Fruit fly (Drosophila melanogaster) whole organism, wandering third instar larva: ENCODE results near the gene Dci.
"Not testable (repeated sequence)": the region's sequence is repeated elsewhere in the genome, so short reads cannot be mapped to it uniquely, and the experiment has no call there.

Experiments
- Abd-B ChIP-seq: fragments of >200 bp; optimal IDR thresholded peaks from 2 replicates; lab custom pipeline; 2017; ENCODE audit warnings: missing biosample characterization, missing genetic modification characterization
- CG32264 ChIP-seq: fragments of 200-800 bp; sonication (Bioruptor generic); optimal IDR thresholded peaks from 2 replicates; lab custom pipeline; 2016; ENCODE audit warnings: missing biosample characterization, missing genetic modification characterization
- CG9705 ChIP-seq: fragments of 200-800 bp; sonication (Bioruptor generic); optimal IDR thresholded peaks from 2 replicates; lab custom pipeline; 2018; ENCODE audit warnings: missing biosample characterization, mild to moderate bottlenecking, missing genetic modification characterization
- CrebA ChIP-seq: fragments of 200-800 bp; sonication (Bioruptor generic); optimal IDR thresholded peaks from 2 replicates; lab custom pipeline; 2016; ENCODE audit warnings: missing biosample characterization, mild to moderate bottlenecking, missing genetic modification characterization, borderline replicate concordance
- Dfd ChIP-seq: fragments of >200 bp; optimal IDR thresholded peaks from 2 replicates; lab custom pipeline; 2017; ENCODE audit warnings: missing biosample characterization, missing genetic modification characterization
- GATAd ChIP-seq: sonication (Bioruptor generic); optimal IDR thresholded peaks from 2 replicates; lab custom pipeline; 2016; ENCODE audit warnings: missing biosample characterization, missing genetic modification characterization
- HLH106 ChIP-seq: fragments of 200-800 bp; optimal IDR thresholded peaks from 3 replicates; lab custom pipeline; 2019; ENCODE audit warnings: missing biosample characterization, mild to moderate bottlenecking, missing genetic modification characterization, moderate library complexity
- Hnf4 ChIP-seq: fragments of 200-800 bp; sonication (Bioruptor generic); optimal IDR thresholded peaks from 2 replicates; lab custom pipeline; 2016; ENCODE audit warnings: missing biosample characterization, mild to moderate bottlenecking, missing genetic modification characterization
- Hr78 ChIP-seq: fragments of >200 bp; optimal IDR thresholded peaks from 2 replicates; lab custom pipeline; 2017; ENCODE audit warnings: missing biosample characterization, missing genetic modification characterization
- Hr83 ChIP-seq: fragments of 200-300 bp; sonication (Bioruptor generic); optimal IDR thresholded peaks from 2 replicates; lab custom pipeline; 2016; ENCODE audit warnings: missing biosample characterization, mild to moderate bottlenecking, missing genetic modification characterization, moderate library complexity; ENCODE audit not compliant: poor library complexity, severe bottlenecking
- Jra ChIP-seq: sonication (Bioruptor generic); optimal IDR thresholded peaks from 2 replicates; lab custom pipeline; 2016; ENCODE audit warnings: missing biosample characterization, missing genetic modification characterization
- Mio ChIP-seq: sonication (Bioruptor generic); optimal IDR thresholded peaks from 2 replicates; lab custom pipeline; 2016; ENCODE audit warnings: missing biosample characterization, missing genetic modification characterization
- Myc ChIP-seq: fragments of >200 bp; optimal IDR thresholded peaks from 2 replicates; lab custom pipeline; 2017
- N ChIP-seq: fragments of >200 bp; optimal IDR thresholded peaks from 2 replicates; lab custom pipeline; 2018; ENCODE audit warnings: missing biosample characterization, missing external identifiers, missing genetic modification characterization
- OdsH ChIP-seq: fragments of 200-800 bp; sonication (Bioruptor generic); optimal IDR thresholded peaks from 2 replicates; lab custom pipeline; 2016; ENCODE audit warnings: missing biosample characterization, mild to moderate bottlenecking, missing genetic modification characterization
- Rel ChIP-seq, 2 experiments: fragments of 200-800 bp; sonication (Bioruptor generic) in 1 of 2; optimal IDR thresholded peaks; 2 replicates in 1 of 2; 3 replicates in 1 of 2; lab custom pipeline; 2016 to 2019; ENCODE audit warnings: mild to moderate bottlenecking in 2 of 2, missing biosample characterization in 2 of 2, missing genetic modification characterization in 2 of 2, moderate library complexity in 1 of 2
- Sp1 ChIP-seq: fragments of 200-800 bp; sonication (Bioruptor generic); optimal IDR thresholded peaks from 3 replicates; lab custom pipeline; 2019; ENCODE audit warnings: missing biosample characterization, mild to moderate bottlenecking, missing genetic modification characterization, moderate library complexity
- Vsx2 ChIP-seq: fragments of 200-300, 225-300 bp; sonication (Bioruptor generic); optimal IDR thresholded peaks from 2 replicates; lab custom pipeline; 2018; ENCODE audit warnings: missing biosample characterization, missing genetic modification characterization; ENCODE audit not compliant: partially characterized antibody
- br ChIP-seq: fragments of 200-800 bp; sonication (Bioruptor generic); optimal IDR thresholded peaks from 2 replicates; lab custom pipeline; 2016; ENCODE audit warnings: missing biosample characterization, missing genetic modification characterization
- dl ChIP-seq, 2 experiments: fragments of 175-275, 200-275 bp in 1 of 2; fragments of 200-275 bp in 1 of 2; sonication (Bioruptor generic); optimal IDR thresholded peaks; lab custom pipeline; 2018; ENCODE audit warnings: mild to moderate bottlenecking in 2 of 2, missing biosample characterization in 2 of 2, missing genetic modification characterization in 2 of 2, moderate library complexity in 2 of 2; ENCODE audit not compliant: partially characterized antibody in 2 of 2, insufficient read depth in 1 of 2
- dmrt93B ChIP-seq: fragments of 200-800 bp; sonication (Bioruptor generic); optimal IDR thresholded peaks from 2 replicates; lab custom pipeline; 2018; ENCODE audit warnings: missing biosample characterization, mild to moderate bottlenecking, missing genetic modification characterization
- dsf ChIP-seq: sonication (Bioruptor generic); optimal IDR thresholded peaks from 2 replicates; lab custom pipeline; 2016; ENCODE audit warnings: missing biosample characterization, missing genetic modification characterization, borderline replicate concordance
- ey ChIP-seq: fragments of 200-800 bp; sonication (Bioruptor generic); optimal IDR thresholded peaks from 2 replicates; lab custom pipeline; 2016; ENCODE audit warnings: missing biosample characterization, missing genetic modification characterization
- foxo ChIP-seq, 2 experiments: fragments of 200-800 bp; sonication (Bioruptor generic); optimal IDR thresholded peaks; 2 replicates in 1 of 2; 3 replicates in 1 of 2; lab custom pipeline; 2016 to 2017; ENCODE audit warnings: missing biosample characterization in 2 of 2, missing genetic modification characterization in 2 of 2
- fru ChIP-seq: fragments of 200-800 bp; sonication (Bioruptor generic); optimal IDR thresholded peaks from 3 replicates; lab custom pipeline; 2016; ENCODE audit warnings: missing biosample characterization, mild to moderate bottlenecking, missing genetic modification characterization
- h ChIP-seq: fragments of 200-800 bp; sonication (Bioruptor generic); optimal IDR thresholded peaks from 3 replicates; lab custom pipeline; 2016; ENCODE audit warnings: missing biosample characterization, mild to moderate bottlenecking, missing genetic modification characterization
- jim ChIP-seq: fragments of 175-275, 200-325 bp; sonication (Bioruptor generic); optimal IDR thresholded peaks from 2 replicates; lab custom pipeline; 2016; ENCODE audit warnings: missing biosample characterization, mild to moderate bottlenecking, missing genetic modification characterization
- lola ChIP-seq: fragments of >200 bp; optimal IDR thresholded peaks from 2 replicates; lab custom pipeline; 2017; ENCODE audit warnings: missing biosample characterization, missing genetic modification characterization
- pan ChIP-seq: fragments of >200 bp; optimal IDR thresholded peaks from 2 replicates; lab custom pipeline; 2017
- rgr ChIP-seq: fragments of 200-800 bp; sonication (Bioruptor generic); optimal IDR thresholded peaks from 3 replicates; lab custom pipeline; 2016; ENCODE audit warnings: missing biosample characterization, mild to moderate bottlenecking, missing genetic modification characterization
- sage ChIP-seq: fragments of 200-800 bp; sonication (Bioruptor generic); optimal IDR thresholded peaks from 2 replicates; lab custom pipeline; 2016; ENCODE audit warnings: missing biosample characterization, mild to moderate bottlenecking, missing genetic modification characterization
- sv ChIP-seq: fragments of 200-800 bp; sonication (Bioruptor generic); optimal IDR thresholded peaks from 3 replicates; lab custom pipeline; 2016; ENCODE audit warnings: missing biosample characterization, missing genetic modification characterization
- tai ChIP-seq: sonication (Bioruptor generic); optimal IDR thresholded peaks from 2 replicates; lab custom pipeline; 2016; ENCODE audit warnings: missing biosample characterization, missing genetic modification characterization
- usp ChIP-seq: fragments of >200 bp; optimal IDR thresholded peaks from 2 replicates; lab custom pipeline; 2017; ENCODE audit warnings: missing biosample characterization, missing genetic modification characterization
- woc ChIP-seq: sonication (Bioruptor generic); optimal IDR thresholded peaks from 2 replicates; lab custom pipeline; 2016; ENCODE audit warnings: missing biosample characterization, mild to moderate bottlenecking, missing genetic modification characterization

Gene Dci

DNA sequence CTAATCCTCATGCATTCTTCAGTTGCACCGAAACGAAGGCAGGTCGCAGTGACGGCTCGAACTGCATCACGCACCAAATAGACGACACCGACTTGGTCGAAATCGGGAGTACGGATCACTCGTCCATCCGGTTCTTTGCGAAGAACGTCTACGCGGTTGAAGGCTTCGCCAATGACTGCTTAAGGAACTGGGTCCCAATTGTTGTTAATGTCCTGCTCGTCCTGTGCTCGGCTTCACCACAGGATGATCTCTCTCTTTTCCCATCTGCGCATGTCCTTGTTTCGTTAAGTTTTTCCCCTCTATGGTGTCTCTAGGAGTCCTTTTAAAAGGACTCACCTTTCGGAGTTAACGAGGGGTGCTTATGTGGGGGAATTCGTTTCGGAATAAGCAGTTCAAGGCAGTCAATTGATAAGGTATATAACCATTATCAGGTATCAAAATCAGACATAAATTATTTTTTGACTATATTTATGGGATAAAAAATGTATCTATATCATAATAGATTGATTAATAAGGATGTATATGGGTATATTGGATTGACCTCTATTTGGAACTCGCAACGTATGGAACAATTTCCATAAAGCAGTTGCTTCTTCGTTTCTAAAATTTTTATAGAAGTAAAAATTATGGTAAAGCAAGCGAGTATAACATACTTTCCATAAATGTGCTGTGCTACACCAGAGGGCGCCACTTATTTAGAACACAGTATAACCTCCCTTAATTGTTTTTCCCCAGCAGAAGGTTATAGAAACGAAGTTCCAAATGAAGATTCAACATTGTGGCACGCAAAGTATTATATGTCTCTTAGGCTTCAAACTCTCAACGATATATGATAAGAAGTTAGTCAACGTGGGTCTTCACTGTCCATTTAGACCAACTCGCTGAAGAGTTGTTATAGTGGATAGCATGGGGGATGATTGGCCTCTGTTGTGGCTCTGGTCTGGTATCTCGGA is 6.2 kb downstream of the Dci start, which contains the start of gene dpr20 (continued):
- TF ChIP-seq CrebA (GFP tag; lab: Kevin White, UChicago) (no peak), dl (GFP tag; optimal IDR thresholded peaks at IDR 0.05; lab: Kevin White, UChicago; ENCODE audit: insufficient read depth in 1 of 2, partially characterized antibody in 2 of 2) (no peak), lola (GFP tag; lab: Kevin White, UChicago) (no peak), fru (GFP tag; lab: Kevin White, UChicago) (peak; percentile 57), dmrt93B (GFP tag; lab: Kevin White, UChicago) (peak; percentile 6)
- TF ChIP-seq, all 38 proteins: peak for 17

DNA sequence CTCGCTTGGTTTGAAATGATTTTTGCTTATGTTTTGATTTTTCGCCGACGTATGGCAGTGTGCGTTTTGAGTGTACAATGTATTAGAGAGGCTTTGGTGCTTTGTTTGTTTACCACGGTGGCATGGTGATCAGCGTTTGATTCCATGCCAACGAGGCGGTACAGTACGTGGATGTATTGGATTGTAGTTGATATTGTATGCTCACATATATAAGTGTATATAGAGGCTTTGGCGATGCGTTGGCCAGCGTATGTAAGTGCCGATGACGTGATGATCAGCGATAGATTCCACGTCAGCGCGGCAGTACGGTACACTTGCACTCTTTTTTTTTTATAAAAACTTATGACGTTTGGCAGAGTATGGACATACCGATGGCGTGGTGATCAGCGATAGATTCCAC is 13.9 kb downstream of the Dci start, which contains the start of gene CG12502:
Gene CG12502 (plus strand): TSS at position 301 of the 400 bp plus-strand sequence.
- TF ChIP-seq h (GFP tag; lab: Kevin White, UChicago); usp; pan: not testable (repeated sequence)

DNA sequence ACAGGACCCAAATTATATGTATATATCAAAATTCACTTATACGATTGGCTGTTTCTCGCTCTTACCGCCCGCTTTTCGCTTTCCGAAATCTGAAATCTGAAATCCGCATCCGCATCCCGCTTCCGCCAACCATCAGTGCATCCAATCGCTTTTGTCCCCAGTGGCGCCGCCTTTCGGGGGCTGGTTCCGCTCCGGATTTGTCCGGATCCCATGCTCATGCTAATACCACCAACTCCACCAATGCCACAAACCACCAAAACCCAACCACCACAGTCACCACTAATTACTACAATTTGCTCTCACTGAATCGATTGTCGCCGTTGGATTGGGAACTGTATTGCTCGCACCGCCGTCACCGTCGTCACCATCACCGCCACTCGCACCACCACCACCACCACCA is 17.7 kb downstream of the Dci start:
- no peak for TF ChIP-seq lola (GFP tag; lab: Kevin White, UChicago)
- TF ChIP-seq Dfd = no peak
- TF ChIP-seq sv = no peak
- TF ChIP-seq ey (GFP tag; lab: Kevin White, UChicago) = no peak
- no peak for TF ChIP-seq sage (GFP tag; lab: Kevin White, UChicago)
- no peak for TF ChIP-seq pan
- TF ChIP-seq br (GFP tag; lab: Kevin White, UChicago) = no peak
- TF ChIP-seq N = no peak
- TF ChIP-seq Jra (GFP tag; lab: Kevin White, UChicago) = no peak
- no peak for TF ChIP-seq Myc (lab: Kevin White, UChicago)

DNA sequence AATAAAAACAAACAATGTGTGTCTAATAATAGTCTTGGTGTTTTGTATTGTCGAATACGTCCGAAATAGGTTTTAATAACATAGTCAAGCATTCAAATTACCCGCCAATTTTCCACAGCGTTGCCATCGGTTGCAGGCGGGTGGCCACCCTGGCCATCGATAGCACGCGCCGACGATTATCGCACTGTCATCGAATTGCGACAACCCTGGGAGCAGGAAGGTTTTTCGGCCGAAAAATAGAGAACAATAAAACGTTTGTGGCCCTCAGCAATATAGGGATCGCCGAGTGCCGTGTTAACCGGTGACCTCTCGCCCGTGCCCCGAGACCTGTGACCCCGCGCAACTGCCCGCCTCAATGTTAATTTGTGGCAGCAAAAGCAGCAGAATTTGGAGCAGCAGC is 20.6 kb downstream of the Dci start, which contains the start of gene Usp10:
Gene Usp10 (plus strand): TSS at position 187 of the 400 bp plus-strand sequence.
- TF ChIP-seq Jra (GFP tag; lab: Kevin White, UChicago) = no peak
- TF ChIP-seq Rel (GFP tag; optimal IDR thresholded peaks at IDR 0.05; lab: Kevin White, UChicago) = no peak
- peak; percentile 68 for TF ChIP-seq Rel (tag; optimal IDR thresholded peaks at IDR 0.05; lab: Kevin White, UChicago)

DNA sequence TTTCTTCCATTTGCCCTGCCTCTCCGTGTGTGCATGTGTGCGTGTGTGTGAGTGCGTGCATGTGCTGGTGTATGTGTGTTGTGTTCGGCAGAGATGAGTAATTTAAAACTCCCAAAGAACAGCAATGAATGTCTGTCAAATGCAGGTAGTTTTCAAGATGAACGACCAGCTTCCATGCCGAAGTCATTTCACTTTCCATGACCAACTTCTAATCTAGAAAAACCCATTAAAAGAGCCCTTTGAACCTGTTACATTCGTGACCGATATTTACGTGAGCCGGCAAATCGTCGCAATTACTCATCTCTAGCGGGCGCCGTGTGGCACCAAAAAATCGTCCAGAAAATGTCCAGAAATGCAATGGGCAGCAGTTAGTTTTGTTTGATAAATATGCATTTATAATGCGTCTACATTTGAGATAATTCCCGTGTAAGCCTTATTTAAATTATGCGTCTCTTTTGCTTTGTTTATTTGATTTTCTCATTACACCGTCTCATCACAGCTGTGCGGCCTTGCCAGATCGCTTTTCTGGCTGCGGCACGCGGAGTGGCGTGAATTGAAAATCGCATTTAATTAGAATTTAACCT is 21.3 kb downstream of the Dci start:
- TF ChIP-seq ey (GFP tag; lab: Kevin White, UChicago) (peak; percentile 67), CrebA (GFP tag; lab: Kevin White, UChicago) (no peak), Rel (GFP tag; optimal IDR thresholded peaks at IDR 0.05; lab: Kevin White, UChicago) (no peak), Rel (tag; optimal IDR thresholded peaks at IDR 0.05; lab: Kevin White, UChicago) (no peak), foxo (GFP tag; optimal IDR thresholded peaks at IDR 0.05; lab: Kevin White, UChicago) (peak in 1 of 2 experiments; percentile 70), Hr83 (no peak), Mio (GFP tag; lab: Kevin White, UChicago) (no peak), sage (GFP tag; lab: Kevin White, UChicago) (no peak), br (GFP tag; lab: Kevin White, UChicago) (peak; percentile 39), Myc (lab: Kevin White, UChicago) (peak; percentile 54), CG32264 (GFP tag; lab: Kevin White, UChicago) (no peak), Hnf4 (GFP tag; lab: Kevin White, UChicago) (peak; percentile 67), Abd-B (GFP tag; lab: Kevin White, UChicago) (no peak), Hr78 (GFP tag; lab: Kevin White, UChicago) (no peak), Vsx2 (GFP tag; lab: Kevin White, UChicago) (no peak), h (GFP tag; lab: Kevin White, UChicago) (peak; percentile 73), fru (GFP tag; lab: Kevin White, UChicago) (peak; percentile 49), HLH106 (tag; lab: Kevin White, UChicago) (peak; percentile 63), lola (GFP tag; lab: Kevin White, UChicago) (no peak), woc (peak; percentile 74), GATAd (GFP tag; lab: Kevin White, UChicago) (no peak), tai (no peak), OdsH (peak; percentile 10), CG9705 (GFP tag; lab: Kevin White, UChicago) (peak; percentile 47), sv (peak; percentile 38), rgr (peak; percentile 60), dmrt93B (GFP tag; lab: Kevin White, UChicago) (peak; percentile 6), Sp1 (GFP tag; lab: Kevin White, UChicago) (peak; percentile 37), dl (GFP tag; optimal IDR thresholded peaks at IDR 0.05; lab: Kevin White, UChicago; ENCODE audit: insufficient read depth in 1 of 2, partially characterized antibody in 2 of 2) (no peak), dsf (no peak), Jra (GFP tag; lab: Kevin White, UChicago) (peak; percentile 3), usp (no peak), jim (no peak), N (peak; percentile 36), pan (no peak)
